Worm (Caenorhabditis elegans): ENCODE measurements around the gene B0457.2.

ce11 chrII:8895398-8895797 is 31.0 kb downstream of the B0457.2 start:
- TF ChIP-seq B0310.2 (tag; optimal IDR thresholded peaks at IDR 0.05) = no peak
- TF ChIP-seq ama-1 (optimal IDR thresholded peaks at IDR 0.05) = no peak
- TF ChIP-seq hmg-4 (GFP tag; optimal IDR thresholded peaks at IDR 0.05) = no peak
- no peak for TF ChIP-seq ceh-36 (tag; optimal IDR thresholded peaks at IDR 0.05)
- no peak for TF ChIP-seq tbx-11 (GFP tag; IDR thresholded peaks at IDR 0.05)
- TF ChIP-seq pes-1 (GFP tag; IDR thresholded peaks at IDR 0.05) = no peak
- no peak for TF ChIP-seq scrt-1 (GFP tag; IDR thresholded peaks at IDR 0.05)
- no peak for TF ChIP-seq F13C5.2 (tag; optimal IDR thresholded peaks at IDR 0.05)
- TF ChIP-seq ceh-13 (GFP tag; optimal IDR thresholded peaks at IDR 0.05) = no peak
- TF ChIP-seq aly-1 (tag; optimal IDR thresholded peaks at IDR 0.05) = no peak
- no peak for TF ChIP-seq ets-7 (tag; optimal IDR thresholded peaks at IDR 0.05)
- TF ChIP-seq flt-1 (GFP tag; IDR thresholded peaks at IDR 0.05) = no peak
- no peak for TF ChIP-seq tbx-37 (GFP tag; conservative IDR thresholded peaks at IDR 0.05)
- TF ChIP-seq hmbx-1 (tag; optimal IDR thresholded peaks at IDR 0.05) = no peak

Data from whole organism, early embryonic.